Worm (Caenorhabditis elegans): Measurements from ENCODE around the gene hyl-2.

hyl-2 gene

ce11 chrX:4720603-4721529, 21.6 kb upstream of the hyl-2 start, which contains the start of gene F55D10.4 (continued):
- TF ChIP-seq F37D6.2 (tag; optimal IDR thresholded peaks at IDR 0.05) (peak; percentile 3), nhr-11 (tag; optimal IDR thresholded peaks at IDR 0.05) (no peak), tag-97 (GFP tag; IDR thresholded peaks at IDR 0.05) (no peak), unc-130 (GFP tag; optimal IDR thresholded peaks at IDR 0.05) (no peak), daf-8 (GFP tag; IDR thresholded peaks at IDR 0.05) (no peak), lin-29 (GFP tag; IDR thresholded peaks at IDR 0.05) (no peak), nhr-48 (tag; optimal IDR thresholded peaks at IDR 0.05) (no peak), daf-19 (GFP tag; conservative IDR thresholded peaks at IDR 0.05) (no peak), fkh-10 (GFP tag; optimal IDR thresholded peaks at IDR 0.05) (no peak), zfp-3 (GFP tag; conservative IDR thresholded peaks at IDR 0.05) (no peak), mdl-1 (tag; optimal IDR thresholded peaks at IDR 0.05) (no peak), daf-16 (GFP tag; optimal IDR thresholded peaks at IDR 0.05) (no peak), daf-16 (tag; optimal IDR thresholded peaks at IDR 0.05) (no peak), D1046.2 (GFP tag; IDR thresholded peaks at IDR 0.05) (no peak), lir-3 (tag; optimal IDR thresholded peaks at IDR 0.05) (no peak), madf-9 (GFP tag; conservative IDR thresholded peaks at IDR 0.05) (no peak), nhr-10 (tag; optimal IDR thresholded peaks at IDR 0.05) (no peak), R02D3.7 (tag; optimal IDR thresholded peaks at IDR 0.05) (no peak), duxl-1 (tag; optimal IDR thresholded peaks at IDR 0.05; ENCODE audit: poor library complexity) (no peak), unc-62 (GFP tag; optimal IDR thresholded peaks at IDR 0.05 in 1 of 2) (peak in 1 of 2 experiments; percentile 12), unc-62 (tag; optimal IDR thresholded peaks at IDR 0.05) (no peak), egl-43 (GFP tag; IDR thresholded peaks at IDR 0.05) (peak; percentile 70; the same call in 1 of the 2 replicates), mep-1 (tag; optimal IDR thresholded peaks at IDR 0.05) (no peak), ces-1 (GFP tag; optimal IDR thresholded peaks at IDR 0.05) (peak; percentile 58)

ce11 chrX:4718114-4718513, 18.9 kb upstream of the hyl-2 start:
- peak; percentile 62 for TF ChIP-seq fkh-10 (GFP tag; optimal IDR thresholded peaks at IDR 0.05)
- peak; percentile 77 for TF ChIP-seq aha-1 (tag)
- TF ChIP-seq ctbp-1 (GFP tag; IDR thresholded peaks at IDR 0.05): 0 out of 2 replicates have a peak, but pooled peaks have one; percentile 34
- TF ChIP-seq daf-12 (tag; optimal IDR thresholded peaks at IDR 0.05): no peak

- TF ChIP-seq daf-8 (GFP tag; IDR thresholded peaks at IDR 0.05) (no peak), T20F7.1 (GFP tag; optimal IDR thresholded peaks at IDR 0.05) (no peak), mes-2 (tag; optimal IDR thresholded peaks at IDR 0.05; ENCODE audit: poor library complexity, severe bottlenecking) (no peak), unc-62 (GFP tag; optimal IDR thresholded peaks at IDR 0.05 in 1 of 2) (no peak), unc-62 (tag; optimal IDR thresholded peaks at IDR 0.05) (no peak), zfp-2 (tag; optimal IDR thresholded peaks at IDR 0.05) (no peak), ama-1 (optimal IDR thresholded peaks at IDR 0.05) (peak; percentile 19), spr-3 (GFP tag; optimal IDR thresholded peaks at IDR 0.05) (no peak), R02D3.7 (tag; optimal IDR thresholded peaks at IDR 0.05) (no peak), lin-13 (GFP tag; optimal IDR thresholded peaks at IDR 0.05) (no peak), set-16 (GFP tag; IDR thresholded peaks at IDR 0.05) (peak; percentile 64), sdz-12 (GFP tag; optimal IDR thresholded peaks at IDR 0.05) (no peak), snpc-1.2 (GFP tag; IDR thresholded peaks at IDR 0.05) (no peak), daf-12 (tag; optimal IDR thresholded peaks at IDR 0.05) (no peak), tra-1 (GFP tag; IDR thresholded peaks at IDR 0.05) (0 out of 2 replicates have a peak, but pooled peaks have one; percentile 24), pha-4 (GFP tag; IDR thresholded peaks at IDR 0.05) (no peak), pha-4 (tag; optimal IDR thresholded peaks at IDR 0.05) (no peak), nhr-76 (tag; optimal IDR thresholded peaks at IDR 0.05) (no peak), hlh-11 (tag; optimal IDR thresholded peaks at IDR 0.05) (peak; percentile 13), nhr-102 (tag; optimal IDR thresholded peaks at IDR 0.05) (no peak), lsy-2 (tag; optimal IDR thresholded peaks at IDR 0.05) (no peak), hlh-30 (tag; optimal IDR thresholded peaks at IDR 0.05; ENCODE audit: insufficient read depth) (no peak), aly-2 (tag; optimal IDR thresholded peaks at IDR 0.05) (no peak), ztf-7 (tag; optimal IDR thresholded peaks at IDR 0.05) (no peak), php-3 (GFP tag; IDR thresholded peaks at IDR 0.05) (0 out of 2 replicates have a peak, but pooled peaks have one; percentile 26), lin-1 (GFP tag; IDR thresholded peaks at IDR 0.05) (no peak)
Measured at ce11 chrX:4715107-4715506, 15.8 kb upstream of the hyl-2 start, which contains the start of gene rpl-25.1. TSS of gene rpl-25.1 (plus strand) at chrX:4715178.

Measured in whole organism, L4 larva.